Fruit fly (Drosophila melanogaster) whole organism, embryonic: ENCODE results near the gene CG10761.
A peak's percentile ranks its signal among the peaks of the same experiment; 100 is the strongest.

Experiments used
- ATbp ChIP-seq: fragments of 200-800 bp; sonication (Bioruptor generic); optimal IDR thresholded peaks from 2 replicates; lab custom pipeline; 2017; ENCODE audit warnings: missing biosample characterization, mild to moderate bottlenecking, missing genetic modification characterization, missing genetic modification reagents
- BEAF-32 ChIP-seq: fragments of 200-800 bp; sonication (Bioruptor generic); optimal IDR thresholded peaks from 3 replicates; lab custom pipeline; 2017; ENCODE audit warnings: missing biosample characterization, missing genetic modification characterization, mild to moderate bottlenecking, moderate library complexity, missing genetic modification reagents
- CG10462 ChIP-seq: fragments of 200-800 bp; sonication (Bioruptor generic); optimal IDR thresholded peaks from 2 replicates; lab custom pipeline; 2016; ENCODE audit warnings: missing biosample characterization, missing genetic modification characterization
- CG10959 ChIP-seq: fragments of 200-800 bp; sonication (Bioruptor generic); IDR thresholded peaks from 2 replicates; pipeline ENCODE4 v1.3.6; 2022; ENCODE audit warnings: missing biosample characterization, missing genetic modification characterization
- CG11456 ChIP-seq: fragments of 200-800 bp; sonication (Bioruptor generic); IDR thresholded peaks from 3 replicates; pipeline ENCODE4 v1.3.6; 2022; ENCODE audit warnings: missing biosample characterization, missing genetic modification characterization
- CG11504 ChIP-seq: fragments of 200-800 bp; sonication (Bioruptor generic); optimal IDR thresholded peaks from 3 replicates; lab custom pipeline; 2019; ENCODE audit warnings: missing biosample characterization, mild to moderate bottlenecking, missing genetic modification characterization, moderate library complexity
- CG12299 ChIP-seq: fragments of 200-800 bp; sonication (Bioruptor generic); optimal IDR thresholded peaks from 2 replicates; lab custom pipeline; 2018; ENCODE audit warnings: missing biosample characterization, mild to moderate bottlenecking, missing genetic modification characterization
- CG12391 ChIP-seq: fragments of 200-800 bp; sonication (Bioruptor generic); optimal IDR thresholded peaks from 3 replicates; lab custom pipeline; 2018; ENCODE audit warnings: missing biosample characterization, mild to moderate bottlenecking, missing genetic modification characterization, moderate library complexity
- CG14710 ChIP-seq: fragments of 200-800 bp; sonication (Bioruptor generic); optimal IDR thresholded peaks from 3 replicates; lab custom pipeline; 2019; ENCODE audit warnings: missing biosample characterization, mild to moderate bottlenecking, missing genetic modification characterization, moderate library complexity
- CG15479 ChIP-seq: fragments of 200-800 bp; sonication (Bioruptor generic); optimal IDR thresholded peaks from 3 replicates; lab custom pipeline; 2019; ENCODE audit warnings: missing biosample characterization, mild to moderate bottlenecking, missing genetic modification characterization, moderate library complexity
- CG30403 ChIP-seq: fragments of 200-800 bp; sonication (Bioruptor generic); optimal IDR thresholded peaks from 3 replicates; lab custom pipeline; 2016; ENCODE audit warnings: missing biosample characterization, missing genetic modification characterization
- CG34376 ChIP-seq: fragments of 200-800 bp; sonication (Bioruptor generic); optimal IDR thresholded peaks from 2 replicates; lab custom pipeline; 2018; ENCODE audit warnings: missing biosample characterization, mild to moderate bottlenecking, missing genetic modification characterization
- CG3995 ChIP-seq: fragments of 200-800 bp; sonication (Bioruptor generic); optimal IDR thresholded peaks from 3 replicates; lab custom pipeline; 2016; ENCODE audit warnings: missing biosample characterization, missing genetic modification characterization
- CG4424 ChIP-seq: fragments of 200-800 bp; sonication (Bioruptor generic); optimal IDR thresholded peaks from 3 replicates; lab custom pipeline; 2016; ENCODE audit warnings: missing biosample characterization, missing genetic modification characterization
- CG7786 ChIP-seq: fragments of 200-800 bp; sonication (Bioruptor generic); optimal IDR thresholded peaks from 2 replicates; lab custom pipeline; 2016; ENCODE audit warnings: missing biosample characterization, missing genetic modification characterization
- CG7963 ChIP-seq: fragments of 200-800 bp; sonication (Bioruptor generic); IDR thresholded peaks from 3 replicates; pipeline ENCODE4 v1.3.6; 2022; ENCODE audit warnings: missing biosample characterization, missing genetic modification characterization; ENCODE audit not compliant: partially characterized antibody
- CoRest ChIP-seq: fragments of 200-800 bp; sonication (Bioruptor generic); optimal IDR thresholded peaks from 3 replicates; lab custom pipeline; 2018; ENCODE audit warnings: missing biosample characterization, mild to moderate bottlenecking, missing genetic modification characterization, moderate library complexity
- Dfd ChIP-seq, 2 experiments: fragments of >200 bp; optimal IDR thresholded peaks; 2 replicates each; lab custom pipeline; 2017; ENCODE audit warnings: missing biosample characterization in 2 of 2, missing genetic modification characterization in 2 of 2
- Dip2 ChIP-seq: fragments of 200-800 bp; sonication (Bioruptor generic); IDR thresholded peaks from 2 replicates; pipeline ENCODE4 v1.3.6; 2022; ENCODE audit warnings: missing biosample characterization, missing genetic modification characterization
- Dip3 ChIP-seq: fragments of 200-800 bp; sonication (Bioruptor generic); optimal IDR thresholded peaks from 3 replicates; lab custom pipeline; 2016; ENCODE audit warnings: missing biosample characterization, missing genetic modification characterization
- Dll ChIP-seq: fragments of 200-800 bp; sonication (Bioruptor generic); IDR thresholded peaks from 4 replicates; pipeline ENCODE4 v1.3.6; 2022; ENCODE audit warnings: missing biosample characterization, missing genetic modification characterization; ENCODE audit not compliant: partially characterized antibody
- Drgx ChIP-seq: fragments of 200-800 bp; sonication (Bioruptor generic); IDR thresholded peaks from 2 replicates; pipeline ENCODE4 v1.3.6; 2022; ENCODE audit warnings: missing biosample characterization, missing genetic modification characterization
- NC2α ChIP-seq: fragments of 200-800 bp; sonication (Bioruptor generic); optimal IDR thresholded peaks from 2 replicates; lab custom pipeline; 2016; ENCODE audit warnings: missing biosample characterization, missing genetic modification characterization
- Oaz ChIP-seq: fragments of 200-800 bp; sonication (Bioruptor generic); IDR thresholded peaks from 2 replicates; pipeline ENCODE4 v1.3.6; 2022; ENCODE audit warnings: missing biosample characterization, missing genetic modification characterization
- Xrp1 ChIP-seq: fragments of 200-800 bp; sonication (Bioruptor generic); IDR thresholded peaks from 2 replicates; pipeline ENCODE4 v1.3.6; 2022; ENCODE audit warnings: missing biosample characterization, missing genetic modification characterization
- amos ChIP-seq: fragments of 200-800 bp; sonication (Bioruptor generic); IDR thresholded peaks from 2 replicates; pipeline ENCODE4 v1.3.6; 2022; ENCODE audit warnings: missing biosample characterization, missing genetic modification characterization; ENCODE audit not compliant: partially characterized antibody
- aop ChIP-seq: fragments of 200-800 bp; sonication (Bioruptor generic); IDR thresholded peaks from 2 replicates; pipeline ENCODE4 v1.3.6; 2022; ENCODE audit warnings: missing biosample characterization, missing genetic modification characterization
- btn ChIP-seq: fragments of 200-800 bp; sonication (Bioruptor generic); optimal IDR thresholded peaks from 2 replicates; lab custom pipeline; 2016; ENCODE audit warnings: missing biosample characterization, missing genetic modification characterization
- caup ChIP-seq: fragments of 200-800 bp; sonication (Bioruptor generic); optimal IDR thresholded peaks from 3 replicates; lab custom pipeline; 2017; ENCODE audit warnings: missing biosample characterization, mild to moderate bottlenecking, missing genetic modification characterization, moderate library complexity; ENCODE audit not compliant: severe bottlenecking
- crc ChIP-seq: fragments of 200-800 bp; sonication (Bioruptor generic); optimal IDR thresholded peaks from 2 replicates; lab custom pipeline; 2016; ENCODE audit warnings: missing biosample characterization, missing genetic modification characterization
- eve ChIP-seq, 2 experiments: fragments of >200 bp; optimal IDR thresholded peaks; 2 replicates each; lab custom pipeline; 2017; ENCODE audit warnings: missing biosample characterization in 2 of 2, missing genetic modification characterization in 2 of 2
- fd3F ChIP-seq: fragments of 200-800 bp; sonication (Bioruptor generic); optimal IDR thresholded peaks from 2 replicates; lab custom pipeline; 2018; ENCODE audit warnings: missing biosample characterization, mild to moderate bottlenecking, missing genetic modification characterization, moderate library complexity
- gt ChIP-seq: fragments of 200-800 bp; sonication (Bioruptor generic); IDR thresholded peaks from 2 replicates; pipeline ENCODE4 v1.3.6; 2022; ENCODE audit warnings: missing biosample characterization, missing genetic modification characterization
- hb ChIP-seq: fragments of 200-800 bp; sonication (Bioruptor generic); IDR thresholded peaks from 3 replicates; pipeline ENCODE4 v1.3.6; 2022; ENCODE audit warnings: missing biosample characterization, missing genetic modification characterization; ENCODE audit not compliant: partially characterized antibody
- ind ChIP-seq: fragments of 200-800 bp; sonication (Bioruptor generic); optimal IDR thresholded peaks from 3 replicates; lab custom pipeline; 2016; ENCODE audit warnings: missing biosample characterization, missing genetic modification characterization
- jigr1 ChIP-seq: fragments of 200-800 bp; sonication (Bioruptor generic); IDR thresholded peaks from 3 replicates; pipeline ENCODE4 v1.3.6; 2022; ENCODE audit warnings: missing biosample characterization, missing genetic modification characterization
- nerfin-1 ChIP-seq: fragments of 200-800 bp; sonication (Bioruptor generic); optimal IDR thresholded peaks from 3 replicates; lab custom pipeline; 2019; ENCODE audit warnings: missing biosample characterization, mild to moderate bottlenecking, missing genetic modification characterization, moderate library complexity
- org-1 ChIP-seq: fragments of 200-800 bp; sonication (Bioruptor generic); optimal IDR thresholded peaks from 2 replicates; lab custom pipeline; 2017; ENCODE audit warnings: missing biosample characterization, missing genetic modification characterization
- pita ChIP-seq: fragments of 200-800 bp; sonication (Bioruptor generic); optimal IDR thresholded peaks from 2 replicates; lab custom pipeline; 2017; ENCODE audit warnings: missing biosample characterization, mild to moderate bottlenecking, missing genetic modification characterization
- run ChIP-seq: fragments of 200-800 bp; sonication (Bioruptor generic); optimal IDR thresholded peaks from 3 replicates; lab custom pipeline; 2018; ENCODE audit warnings: missing biosample characterization, mild to moderate bottlenecking, missing genetic modification characterization
- sna ChIP-seq: fragments of 200-800 bp; sonication (Bioruptor generic); IDR thresholded peaks from 2 replicates; pipeline ENCODE4 v1.3.6; 2022; ENCODE audit warnings: missing biosample characterization, missing genetic modification characterization; ENCODE audit not compliant: partially characterized antibody
- stwl ChIP-seq: fragments of 200-800 bp; sonication (Bioruptor generic); optimal IDR thresholded peaks from 3 replicates; lab custom pipeline; 2018; ENCODE audit warnings: missing biosample characterization, mild to moderate bottlenecking, missing genetic modification characterization, moderate library complexity
- tio ChIP-seq: fragments of 200-800 bp; sonication (Bioruptor generic); optimal IDR thresholded peaks from 2 replicates; lab custom pipeline; 2017; ENCODE audit warnings: missing biosample characterization, missing genetic modification characterization, inconsistent platforms
- tll ChIP-seq, 2 experiments: fragments of 200-800 bp in 1 of 2; fragments of >200 bp in 1 of 2; sonication (Bioruptor generic) in 1 of 2; optimal IDR thresholded peaks; 2 replicates each; lab custom pipeline; 2017 to 2019; ENCODE audit warnings: missing biosample characterization in 2 of 2, missing genetic modification characterization in 2 of 2, mild to moderate bottlenecking in 1 of 2, moderate library complexity in 1 of 2
- ttk ChIP-seq: fragments of 200-800 bp; sonication (Bioruptor generic); IDR thresholded peaks from 2 replicates; pipeline ENCODE4 v2.1.2; 2022; ENCODE audit warnings: missing biosample characterization, missing genetic modification characterization
- unc-4 ChIP-seq: fragments of 200-800 bp; sonication (Bioruptor generic); IDR thresholded peaks from 2 replicates; pipeline ENCODE4 v1.3.6; 2022; ENCODE audit warnings: missing biosample characterization, missing genetic modification characterization; ENCODE audit not compliant: partially characterized antibody
- wdn ChIP-seq: fragments of 200-800 bp; sonication (Bioruptor generic); IDR thresholded peaks from 2 replicates; pipeline ENCODE4 v1.3.6; 2022; ENCODE audit warnings: missing biosample characterization, missing genetic modification characterization
- wek ChIP-seq: fragments of 200-800 bp; sonication (Bioruptor generic); optimal IDR thresholded peaks from 3 replicates; lab custom pipeline; 2018; ENCODE audit warnings: missing biosample characterization, mild to moderate bottlenecking, missing genetic modification characterization, moderate library complexity
- yki ChIP-seq: fragments of >200 bp; optimal IDR thresholded peaks from 3 replicates; lab custom pipeline; 2018

The CG10761 gene

dm6 chrX:8131693-8132313 is 30.8 kb downstream of the CG10761 start, which contains the start of gene CG10958 (continued):
- TF ChIP-seq CG12391 (tag; lab: Kevin White, UChicago) (peak; percentile 80), ind (GFP tag; lab: Kevin White, UChicago) (peak; percentile 62), CG11504 (no peak), CG34376 (GFP tag; lab: Kevin White, UChicago) (peak; percentile 33), CG14710 (tag; lab: Kevin White, UChicago) (peak; percentile 68), eve (GFP tag; optimal IDR thresholded peaks at IDR 0.05; lab: Kevin White, UChicago) (no peak), org-1 (GFP tag; lab: Kevin White, UChicago) (no peak), Dip2 (GFP tag; lab: Robert Waterston, UW) (no peak), Dll (GFP tag; lab: Robert Waterston, UW) (peak; percentile 55; the same call in 3 of the 4 replicates), nerfin-1 (tag; lab: Kevin White, UChicago) (peak; percentile 1), NC2α (GFP tag; lab: Kevin White, UChicago) (no peak), gt (GFP tag; lab: Robert Waterston, UW) (no peak), Drgx (GFP tag; lab: Robert Waterston, UW) (peak; percentile 45; the same call in 1 of the 2 replicates), pita (no peak), fd3F (peak; percentile 50), tio (GFP tag; lab: Kevin White, UChicago) (no peak), CG7963 (GFP tag; lab: Robert Waterston, UW) (no peak), CG7786 (GFP tag; lab: Kevin White, UChicago) (no peak), unc-4 (GFP tag; lab: Robert Waterston, UW) (no peak), BEAF-32 (peak; percentile 39), CG30403 (GFP tag; lab: Kevin White, UChicago) (peak; percentile 70), ttk (GFP tag; lab: Robert Waterston, UW) (peak; percentile 26; the same call in 1 of the 2 replicates), run (tag; lab: Kevin White, UChicago) (peak; percentile 1), CG10462 (GFP tag; lab: Kevin White, UChicago) (no peak), wdn (GFP tag; lab: Robert Waterston, UW) (0 out of 2 replicates have a peak, but pooled peaks have one; percentile 27), CG11456 (peak; percentile 52; the same call in 1 of the 3 replicates), ATbp (GFP tag; lab: Kevin White, UChicago) (no peak), yki (lab: Kevin White, UChicago) (no peak), sna (GFP tag; lab: Robert Waterston, UW) (peak; percentile 50; the same call in 1 of the 2 replicates), CG15479 (GFP tag; lab: Kevin White, UChicago) (no peak), wek (GFP tag; lab: Kevin White, UChicago) (no peak), Dfd (GFP tag; optimal IDR thresholded peaks at IDR 0.05; lab: Kevin White, UChicago) (no peak), CoRest (tag; lab: Kevin White, UChicago) (peak; percentile 37), Xrp1 (GFP tag; lab: Robert Waterston, UW) (peak; percentile 70), CG10959 (GFP tag; lab: Robert Waterston, UW) (no peak), stwl (tag; lab: Kevin White, UChicago) (peak; percentile 61), CG12299 (tag; lab: Kevin White, UChicago) (peak; percentile 46), aop (no peak), tll (GFP tag; optimal IDR thresholded peaks at IDR 0.05; lab: Kevin White, UChicago) (peak in 1 of 2 experiments; percentile 3), btn (GFP tag; lab: Kevin White, UChicago) (no peak), CG4424 (peak; percentile 59), caup (GFP tag; lab: Kevin White, UChicago) (peak; percentile 56), jigr1 (GFP tag; lab: Robert Waterston, UW) (no peak), amos (no peak), Oaz (0 out of 2 replicates have a peak, but pooled peaks have one; percentile 33), Dip3 (peak; percentile 19), CG3995 (GFP tag; lab: Kevin White, UChicago) (no peak), crc (GFP tag; lab: Kevin White, UChicago) (no peak), hb (GFP tag; lab: Robert Waterston, UW) (no peak)
